Fruit fly (Drosophila melanogaster) whole organism, pupa: ENCODE data around the gene Lint-1.
A peak's percentile ranks its signal among the peaks of the same experiment; 100 is the strongest.

ENCODE experiments used
- CG10348 ChIP-seq: fragments of 200-800 bp; sonication (Bioruptor generic); IDR thresholded peaks from 2 replicates; pipeline ENCODE4 v1.3.6; 2022; ENCODE audit warnings: missing biosample characterization, missing genetic modification characterization
- CG12605 ChIP-seq: fragments of 200-800 bp; sonication (Bioruptor generic); IDR thresholded peaks from 2 replicates; pipeline ENCODE4 v1.3.6; 2022; ENCODE audit warnings: missing biosample characterization, missing genetic modification characterization
- CG13204 ChIP-seq: fragments of 200-800 bp; sonication (Bioruptor generic); optimal IDR thresholded peaks from 2 replicates; lab custom pipeline; 2018; ENCODE audit warnings: missing biosample characterization, mild to moderate bottlenecking, missing genetic modification characterization, moderate library complexity
- CG14655 ChIP-seq: fragments of 200-800 bp; sonication (Bioruptor generic); optimal IDR thresholded peaks from 3 replicates; lab custom pipeline; 2017; ENCODE audit warnings: mild to moderate bottlenecking, missing biosample characterization, missing genetic modification reagents, missing genetic modification characterization
- CG15710 ChIP-seq: fragments of 200-800 bp; sonication (Bioruptor generic); optimal IDR thresholded peaks from 2 replicates; lab custom pipeline; 2018; ENCODE audit warnings: missing biosample characterization, mild to moderate bottlenecking, missing genetic modification characterization, moderate library complexity
- CG17806 ChIP-seq: fragments of 200-800 bp; sonication (Bioruptor generic); optimal IDR thresholded peaks from 2 replicates; lab custom pipeline; 2018; ENCODE audit warnings: missing biosample characterization, mild to moderate bottlenecking, missing genetic modification characterization, moderate library complexity
- CG32121 ChIP-seq: fragments of 200-800 bp; sonication (Bioruptor generic); IDR thresholded peaks from 2 replicates; pipeline ENCODE4 v1.3.6; 2022; ENCODE audit warnings: missing biosample characterization, missing genetic modification characterization
- CG34367 ChIP-seq: fragments of 200-800 bp; sonication (Bioruptor generic); optimal IDR thresholded peaks from 2 replicates; lab custom pipeline; 2018; ENCODE audit warnings: missing biosample characterization, mild to moderate bottlenecking, missing genetic modification characterization
- CG4496 ChIP-seq: fragments of 200-800 bp; sonication (Bioruptor generic); IDR thresholded peaks from 3 replicates; pipeline ENCODE4 v1.3.6; 2022; ENCODE audit warnings: missing biosample characterization, missing genetic modification characterization
- CG8159 ChIP-seq: fragments of 200-800 bp; sonication (Bioruptor generic); optimal IDR thresholded peaks from 3 replicates; lab custom pipeline; 2018; ENCODE audit warnings: missing biosample characterization, mild to moderate bottlenecking, missing genetic modification characterization, moderate library complexity
- CG8301 ChIP-seq: fragments of 200-800 bp; sonication (Bioruptor generic); optimal IDR thresholded peaks from 2 replicates; lab custom pipeline; 2018; ENCODE audit warnings: missing biosample characterization, mild to moderate bottlenecking, missing genetic modification characterization
- CG9948 ChIP-seq: fragments of 200-800 bp; sonication (Bioruptor generic); optimal IDR thresholded peaks from 2 replicates; lab custom pipeline; 2018; ENCODE audit warnings: missing biosample characterization, mild to moderate bottlenecking, missing genetic modification characterization, moderate library complexity
- D1 ChIP-seq: fragments of 200-800 bp; sonication (Bioruptor generic); optimal IDR thresholded peaks from 2 replicates; lab custom pipeline; 2018; ENCODE audit warnings: missing biosample characterization, mild to moderate bottlenecking, missing genetic modification characterization, moderate library complexity
- EcR ChIP-seq: fragments of 200-800 bp; sonication (Bioruptor generic); optimal IDR thresholded peaks from 3 replicates; lab custom pipeline; 2019; ENCODE audit warnings: missing biosample characterization, missing genetic modification characterization, mild to moderate bottlenecking, moderate library complexity, missing genetic modification reagents
- Ets98B ChIP-seq: fragments of 200-800 bp; sonication (Bioruptor generic); IDR thresholded peaks from 2 replicates; pipeline ENCODE4 v1.3.6; 2022; ENCODE audit warnings: missing biosample characterization, missing genetic modification characterization
- Pif1A ChIP-seq: fragments of 200-800 bp; sonication (Bioruptor generic); optimal IDR thresholded peaks from 3 replicates; lab custom pipeline; 2016; ENCODE audit warnings: missing biosample characterization, missing genetic modification characterization
- Pif1B ChIP-seq: fragments of 200-800 bp; sonication (Bioruptor generic); optimal IDR thresholded peaks from 3 replicates; lab custom pipeline; 2016; ENCODE audit warnings: missing biosample characterization, missing genetic modification characterization
- Snoo ChIP-seq: fragments of 200-800 bp; sonication (Bioruptor generic); optimal IDR thresholded peaks from 3 replicates; lab custom pipeline; 2017; ENCODE audit warnings: missing biosample characterization, mild to moderate bottlenecking, missing genetic modification characterization, inconsistent platforms
- fd96Ca ChIP-seq: fragments of 200-800 bp; sonication (Bioruptor generic); IDR thresholded peaks from 3 replicates; pipeline ENCODE4 v1.3.6; 2022; ENCODE audit warnings: missing biosample characterization, missing genetic modification characterization
- gl ChIP-seq: fragments of 200-800 bp; sonication (Bioruptor generic); optimal IDR thresholded peaks from 2 replicates; lab custom pipeline; 2018; ENCODE audit warnings: missing biosample characterization, mild to moderate bottlenecking, missing genetic modification characterization
- rn ChIP-seq: fragments of 200-800 bp; sonication (Bioruptor generic); IDR thresholded peaks from 2 replicates; pipeline ENCODE4 v1.3.6; 2022; ENCODE audit warnings: missing biosample characterization, missing genetic modification characterization

Lint-1 gene

dm6 chrX:11140163-11140562 lies 9.0 kb upstream of the Lint-1 start, which contains the start of gene ssp7:
Gene ssp7, minus strand, starts transcription at chrX:11140263.
- TF ChIP-seq CG14655 (no peak), EcR (GFP tag; lab: Kevin White, UChicago) (no peak), CG12605 (GFP tag; lab: Robert Waterston, UW) (no peak), CG17806 (tag; lab: Kevin White, UChicago) (no peak), CG10348 (GFP tag; lab: Robert Waterston, UW) (no peak), rn (GFP tag; lab: Robert Waterston, UW) (no peak), CG4496 (no peak), D1 (no peak), CG32121 (no peak)

dm6 chrX:11141785-11142591 lies 7.1 kb upstream of the Lint-1 start, which contains the start of the genes CG15199 and CG15202:
Gene CG15199, minus strand, starts transcription at chrX:11141835.
Gene CG15202, plus strand, starts transcription at chrX:11142541.
- TF ChIP-seq Ets98B (GFP tag; lab: Robert Waterston, UW), result no peak
- no peak for TF ChIP-seq CG17806 (tag; lab: Kevin White, UChicago)
- TF ChIP-seq Snoo (tag; lab: Kevin White, UChicago), result peak; percentile 53
- no peak for TF ChIP-seq CG4496
- TF ChIP-seq, all 21 proteins: peak for 1

- TF ChIP-seq EcR (GFP tag; lab: Kevin White, UChicago) (no peak), CG17806 (tag; lab: Kevin White, UChicago) (no peak), rn (GFP tag; lab: Robert Waterston, UW) (no peak), CG14655 (no peak)
Observed at dm6 chrX:11143820-11144219, 5.3 kb upstream of the Lint-1 start, which contains the start of gene CG15201. Gene CG15201, plus strand, starts transcription at chrX:11144120.

- TF ChIP-seq EcR (GFP tag; lab: Kevin White, UChicago) (no peak), CG34367 (tag; lab: Kevin White, UChicago) (no peak), CG12605 (GFP tag; lab: Robert Waterston, UW) (no peak)
Observed at dm6 chrX:11144575-11144974, 4.5 kb upstream of the Lint-1 start.

- TF ChIP-seq CG8301 (tag; lab: Kevin White, UChicago) (peak; percentile 20), rn (GFP tag; lab: Robert Waterston, UW) (no peak), fd96Ca (peak; percentile 68), CG34367 (tag; lab: Kevin White, UChicago) (peak; percentile 17), CG13204 (GFP tag; lab: Kevin White, UChicago) (no peak), gl (no peak), CG32121 (no peak), Ets98B (GFP tag; lab: Robert Waterston, UW) (peak; percentile 35), CG9948 (tag; lab: Kevin White, UChicago) (peak; percentile 0), CG17806 (tag; lab: Kevin White, UChicago) (peak; percentile 29), CG4496 (0 out of 3 replicates have a peak, but pooled peaks have one; percentile 38), CG10348 (GFP tag; lab: Robert Waterston, UW) (no peak), CG12605 (GFP tag; lab: Robert Waterston, UW) (no peak), CG15710 (peak; percentile 51), Pif1B (GFP tag; lab: Kevin White, UChicago) (peak; percentile 30), Snoo (tag; lab: Kevin White, UChicago) (peak; percentile 15), EcR (GFP tag; lab: Kevin White, UChicago) (no peak), D1 (no peak), CG8159 (tag; lab: Kevin White, UChicago) (peak; percentile 45), CG14655 (no peak), Pif1A (GFP tag; lab: Kevin White, UChicago) (peak; percentile 39)
Observed at dm6 chrX:11146598-11147176, 2.4 kb upstream of the Lint-1 start.

dm6 chrX:11147553-11148067 lies 1.5 kb upstream of the Lint-1 start:
- TF ChIP-seq CG12605 (GFP tag; lab: Robert Waterston, UW), result peak; percentile 34; the same call in 1 of the 2 replicates
- peak; percentile 7 for TF ChIP-seq CG8159 (tag; lab: Kevin White, UChicago)
- TF ChIP-seq CG4496, result no peak
- TF ChIP-seq CG15710, result no peak
- TF ChIP-seq CG13204 (GFP tag; lab: Kevin White, UChicago), result no peak
- TF ChIP-seq Ets98B (GFP tag; lab: Robert Waterston, UW), result peak; percentile 4; the same call in 1 of the 2 replicates
- no peak for TF ChIP-seq Pif1B (GFP tag; lab: Kevin White, UChicago)
- no peak for TF ChIP-seq gl
